Worm (Caenorhabditis elegans) whole organism, L4 larva: Measurements from ENCODE around the gene bpl-1.

Source experiments
- F49E8.2 ChIP-seq: sonication (generic microtip); optimal IDR thresholded peaks from 2 replicates; lab custom pipeline; 2016; ENCODE audit warnings: missing compliant biosample characterization, mild to moderate bottlenecking, missing genetic modification characterization, borderline replicate concordance
- daf-19 ChIP-seq: fragments of 200-800 bp; sonication (Bioruptor generic); conservative IDR thresholded peaks from 2 replicates; pipeline ENCODE4 v1.3.6; 2022; ENCODE audit warnings: missing genetic modification characterization, missing compliant biosample characterization
- dve-1 ChIP-seq: sonication (generic microtip); optimal IDR thresholded peaks from 2 replicates; lab custom pipeline; 2017; ENCODE audit warnings: antibody characterized with exemption, mild to moderate bottlenecking, missing genetic modification characterization, missing compliant biosample characterization; ENCODE audit not compliant: insufficient read depth
- hlh-30 ChIP-seq: sonication (generic microtip); optimal IDR thresholded peaks from 2 replicates; lab custom pipeline; 2017; ENCODE audit warnings: antibody characterized with exemption, mild to moderate bottlenecking, missing genetic modification characterization, missing compliant biosample characterization; ENCODE audit not compliant: insufficient read depth
- mes-2 ChIP-seq: sonication (generic microtip); optimal IDR thresholded peaks from 2 replicates; lab custom pipeline; 2016; ENCODE audit warnings: missing genotype, mild to moderate bottlenecking, missing genetic modification characterization, missing compliant biosample characterization; ENCODE audit not compliant: poor library complexity, severe bottlenecking
- nhr-6 ChIP-seq: fragments of 150-350 bp; optimal IDR thresholded peaks from 2 replicates; lab custom pipeline; 2014; ENCODE audit warnings: missing biosample characterization, missing genetic modification characterization
- tra-1 ChIP-seq: fragments of 200-800 bp; sonication (Bioruptor generic); IDR thresholded peaks from 2 replicates; pipeline ENCODE4 v1.3.6; 2022; ENCODE audit warnings: missing genetic modification reagents, missing genetic modification characterization, missing compliant biosample characterization
- unc-62 ChIP-seq, 3 experiments: fragments of 150-350 bp in 1 of 3; sonication (generic microtip); optimal IDR thresholded peaks in 2 of 3; peaks in 1 of 3; 1 replicate in 1 of 3; 2 replicates in 2 of 3; lab custom pipeline; 2014 to 2017; ENCODE audit warnings: missing biosample characterization in 3 of 3, missing genetic modification characterization in 3 of 3, missing genetic modification reagents in 3 of 3, missing genotype in 1 of 3

bpl-1 gene

DNA sequence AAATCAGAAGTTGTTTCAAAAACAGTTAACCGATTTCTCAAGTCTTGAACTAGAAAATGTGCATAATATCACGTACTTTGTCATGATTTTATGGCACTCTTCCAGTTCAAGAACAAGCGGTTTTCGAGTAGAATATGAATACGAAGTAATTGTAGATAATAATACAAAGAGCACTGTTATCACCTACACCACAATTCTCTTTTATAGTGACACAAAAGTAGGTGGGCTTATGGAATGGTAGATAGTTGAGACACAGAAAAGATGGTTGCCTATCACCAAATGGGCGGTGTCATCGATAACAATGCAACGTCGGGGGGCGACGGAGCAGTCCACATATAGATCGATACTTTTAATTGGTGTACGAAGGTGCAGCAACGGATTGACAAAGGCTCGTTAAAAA, 54.7 kb downstream of the bpl-1 start (continued):
- peak; percentile 80 for TF ChIP-seq tra-1 (GFP tag; lab: Robert Waterston, UW)
- peak in 1 of 2 experiments; percentile 71 for TF ChIP-seq unc-62 (GFP tag; optimal IDR thresholded peaks at IDR 0.05 in 1 of 2; lab: Kevin White, UChicago)
- TF ChIP-seq unc-62 (tag; optimal IDR thresholded peaks at IDR 0.05; lab: Kevin White, UChicago), result no peak
- TF ChIP-seq nhr-6 (tag; lab: Kevin White, UChicago), result no peak
- peak; percentile 13 for TF ChIP-seq hlh-30 (tag; lab: Kevin White, UChicago)
- no peak for TF ChIP-seq F49E8.2 (tag; lab: Kevin White, UChicago)
- TF ChIP-seq mes-2 (tag; lab: Kevin White, UChicago), result peak; percentile 18
- peak; percentile 82 for TF ChIP-seq dve-1
- no peak for TF ChIP-seq daf-19 (GFP tag; lab: Robert Waterston, UW)
